Comparison of ENCODE assay signal across 3 fruit fly cellular contexts in genomic region chrX:11124749-11125508, dm6.
TF ChIP-seq lines count a peak whose summit lies in the region.

Rpt3 (plus strand) TSS chrX:11125101.

- no peak for TF ChIP-seq CTCF in whole organism, embryonic (GFP tag; optimal IDR thresholded peaks at IDR 0.05; lab: Kevin White, UChicago)

TF ChIP-seq in whole organism, adult, 20 proteins besides CTCF, POLR2A, EP300 and RAD21:
- TF ChIP-seq Hr96 (GFP tag; optimal IDR thresholded peaks at IDR 0.05; lab: Kevin White, UChicago) (no peak), CG5204 (GFP tag; optimal IDR thresholded peaks at IDR 0.05; lab: Kevin White, UChicago) (no peak), tj (GFP tag; optimal IDR thresholded peaks at IDR 0.05; lab: Kevin White, UChicago) (peak; percentile 37), ovo (GFP tag; optimal IDR thresholded peaks at IDR 0.05; lab: Kevin White, UChicago) (peak; percentile 46), CG11617 (GFP tag; optimal IDR thresholded peaks at IDR 0.05; lab: Kevin White, UChicago) (peak; percentile 34), pad (GFP tag; optimal IDR thresholded peaks at IDR 0.05; lab: Kevin White, UChicago) (no peak), CG7101 (tag; optimal IDR thresholded peaks at IDR 0.05; lab: Kevin White, UChicago) (peak; percentile 33), CG14711 (tag; optimal IDR thresholded peaks at IDR 0.05; lab: Kevin White, UChicago) (peak; percentile 91), kay (GFP tag; lab: Kevin White, UChicago; ENCODE audit: borderline replicate concordance) (no peak), cnc (optimal IDR thresholded peaks at IDR 0.05; lab: Kevin White, UChicago) (peak; percentile 86 to 97), CG1620 (GFP tag; optimal IDR thresholded peaks at IDR 0.05; lab: Kevin White, UChicago) (peak; percentile 34)

TF ChIP-seq in whole organism, embryonic, 481 proteins besides CTCF, POLR2A, EP300 and RAD21 (continues in another document):
- TF ChIP-seq fu2 (GFP tag; optimal IDR thresholded peaks at IDR 0.05; lab: Kevin White, UChicago), result no peak
- no peak for TF ChIP-seq Mes4 (GFP tag; optimal IDR thresholded peaks at IDR 0.05; lab: Kevin White, UChicago)
- peak; percentile 14 for TF ChIP-seq CG13775 (GFP tag; optimal IDR thresholded peaks at IDR 0.05; lab: Kevin White, UChicago)
- no peak for TF ChIP-seq Oaz (GFP tag; IDR thresholded peaks at IDR 0.05; lab: Robert Waterston, UW)
- no peak for TF ChIP-seq org-1 (GFP tag; optimal IDR thresholded peaks at IDR 0.05; lab: Kevin White, UChicago)
- TF ChIP-seq CG4360 (GFP tag; IDR thresholded peaks at IDR 0.05; lab: Robert Waterston, UW), result no peak
- no peak for TF ChIP-seq br (optimal IDR thresholded peaks at IDR 0.05; lab: Kevin White, UChicago)
- peak; percentile 59 for TF ChIP-seq CG16863 (GFP tag; optimal IDR thresholded peaks at IDR 0.05; lab: Kevin White, UChicago)
- peak; percentile 66 for TF ChIP-seq CG34224 (GFP tag; IDR thresholded peaks at IDR 0.05; lab: Robert Waterston, UW; ENCODE audit: partially characterized antibody)
- TF ChIP-seq bbx (GFP tag; IDR thresholded peaks at IDR 0.05; lab: Robert Waterston, UW; ENCODE audit: partially characterized antibody), result peak; percentile 61
- no peak for TF ChIP-seq CG9609 (GFP tag; optimal IDR thresholded peaks at IDR 0.05; lab: Kevin White, UChicago)
- no peak for TF ChIP-seq lmd (GFP tag; IDR thresholded peaks at IDR 0.05; lab: Robert Waterston, UW)
- peak; percentile 16 for TF ChIP-seq CG12391 (tag; optimal IDR thresholded peaks at IDR 0.05; lab: Kevin White, UChicago)
- TF ChIP-seq CoRest (tag; optimal IDR thresholded peaks at IDR 0.05; lab: Kevin White, UChicago), result peak; percentile 6
- no peak for TF ChIP-seq CG4820 (GFP tag; optimal IDR thresholded peaks at IDR 0.05; lab: Kevin White, UChicago)
- peak; percentile 63 for TF ChIP-seq hbn (GFP tag; IDR thresholded peaks at IDR 0.05; lab: Robert Waterston, UW; ENCODE audit: partially characterized antibody)
- no peak for TF ChIP-seq Oli (tag; optimal IDR thresholded peaks at IDR 0.05; lab: Kevin White, UChicago)
- no peak for TF ChIP-seq CG2875 (GFP tag; optimal IDR thresholded peaks at IDR 0.05; lab: Kevin White, UChicago)
- TF ChIP-seq CG9215 (GFP tag; IDR thresholded peaks at IDR 0.05; lab: Robert Waterston, UW), result no peak
- TF ChIP-seq E2f2 (GFP tag; IDR thresholded peaks at IDR 0.05; lab: Robert Waterston, UW), result 0 out of 2 replicates have a peak, but pooled peaks have one; percentile 6
- peak; percentile 0 for TF ChIP-seq mam (GFP tag; optimal IDR thresholded peaks at IDR 0.05; lab: Kevin White, UChicago)
- peak; percentile 77; the same call in 2 of the 3 replicates for TF ChIP-seq vnd (GFP tag; IDR thresholded peaks at IDR 0.05; lab: Robert Waterston, UW; ENCODE audit: partially characterized antibody)
- TF ChIP-seq H15 (GFP tag; IDR thresholded peaks at IDR 0.05; lab: Robert Waterston, UW), result no peak
- no peak for TF ChIP-seq CG11085 (GFP tag; IDR thresholded peaks at IDR 0.05; lab: Robert Waterston, UW)
- TF ChIP-seq seq (GFP tag; IDR thresholded peaks at IDR 0.05; lab: Robert Waterston, UW), result no peak
- no peak for TF ChIP-seq CG1233 (GFP tag; optimal IDR thresholded peaks at IDR 0.05; lab: Kevin White, UChicago)
- peak; percentile 88 for TF ChIP-seq Scr (GFP tag; IDR thresholded peaks at IDR 0.05; lab: Robert Waterston, UW; ENCODE audit: partially characterized antibody)
- no peak for TF ChIP-seq CG10543 (GFP tag; optimal IDR thresholded peaks at IDR 0.05; lab: Kevin White, UChicago)
- TF ChIP-seq vvl (GFP tag; IDR thresholded peaks at IDR 0.05; lab: Robert Waterston, UW), result no peak
- TF ChIP-seq CG30020 (tag; optimal IDR thresholded peaks at IDR 0.05; lab: Kevin White, UChicago), result peak; percentile 27
- TF ChIP-seq CG7556 (GFP tag; optimal IDR thresholded peaks at IDR 0.05; lab: Kevin White, UChicago), result no peak
- TF ChIP-seq CG32772 (GFP tag; IDR thresholded peaks at IDR 0.05; lab: Robert Waterston, UW), result 0 out of 2 replicates have a peak, but pooled peaks have one; percentile 9
- TF ChIP-seq CG4854 (GFP tag; optimal IDR thresholded peaks at IDR 0.05; lab: Kevin White, UChicago), result no peak
- TF ChIP-seq HLH4C (GFP tag; IDR thresholded peaks at IDR 0.05; lab: Robert Waterston, UW; ENCODE audit: partially characterized antibody), result peak; percentile 75
- no peak for TF ChIP-seq gsb-n (tag; optimal IDR thresholded peaks at IDR 0.05; lab: Kevin White, UChicago)
- TF ChIP-seq prd (optimal IDR thresholded peaks at IDR 0.05; lab: Kevin White, UChicago), result no peak
- no peak for TF ChIP-seq prd (GFP tag; IDR thresholded peaks at IDR 0.05; lab: Robert Waterston, UW)
- peak in 1 of 2 experiments; percentile 77 for TF ChIP-seq crp (GFP tag; optimal IDR thresholded peaks at IDR 0.05; lab: Kevin White, UChicago)
- TF ChIP-seq CG17361 (GFP tag; IDR thresholded peaks at IDR 0.05; lab: Robert Waterston, UW), result no peak; the same call in 2 of the 3 replicates

TF ChIP-seq in whole organism, prepupa, 60 proteins besides CTCF, POLR2A, EP300 and RAD21:
- TF ChIP-seq esn (GFP tag; optimal IDR thresholded peaks at IDR 0.05; lab: Kevin White, UChicago), result peak; percentile 38
- TF ChIP-seq CG3032 (tag; optimal IDR thresholded peaks at IDR 0.05; lab: Kevin White, UChicago), result peak; percentile 5
- TF ChIP-seq Met (GFP tag; optimal IDR thresholded peaks at IDR 0.05; lab: Kevin White, UChicago), result no peak
- no peak for TF ChIP-seq CG10631 (GFP tag; optimal IDR thresholded peaks at IDR 0.05; lab: Kevin White, UChicago)
- peak; percentile 69 for TF ChIP-seq Eip78C (GFP tag; lab: Kevin White, UChicago)
- peak; percentile 4 for TF ChIP-seq CG6854 (GFP tag; optimal IDR thresholded peaks at IDR 0.05; lab: Kevin White, UChicago)
- TF ChIP-seq topi (GFP tag; optimal IDR thresholded peaks at IDR 0.05; lab: Kevin White, UChicago), result peak; percentile 13
- no peak for TF ChIP-seq CG11762 (GFP tag; optimal IDR thresholded peaks at IDR 0.05; lab: Kevin White, UChicago; ENCODE audit: insufficient read depth)
- TF ChIP-seq cyc (GFP tag; optimal IDR thresholded peaks at IDR 0.05; lab: Kevin White, UChicago), result peak; percentile 1
